Worm (Caenorhabditis elegans): Measurements from ENCODE around the gene tpst-2.

The tpst-2 gene

DNA sequence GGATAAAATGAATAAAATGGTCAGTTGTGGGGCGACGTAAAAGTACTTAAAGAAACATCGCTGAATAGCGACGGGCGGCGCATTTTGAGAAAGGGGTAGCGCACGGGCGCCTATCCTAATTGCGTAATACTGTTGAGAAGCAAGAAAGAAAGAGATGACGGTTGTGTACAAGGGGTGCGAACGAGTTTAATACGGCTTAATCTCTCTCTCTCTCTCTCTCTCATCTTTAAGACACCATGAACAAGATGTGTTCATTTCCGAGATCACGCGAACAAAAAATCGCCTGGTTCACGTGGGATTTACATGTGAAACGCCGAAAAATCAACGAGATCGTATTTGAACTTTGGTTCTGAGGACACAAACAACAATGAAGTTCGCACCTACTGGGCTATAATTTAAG, 11.4 kb upstream of the tpst-2 start:
- TF ChIP-seq lin-26 (GFP tag; IDR thresholded peaks at IDR 0.05): no peak
- TF ChIP-seq ztf-6 (GFP tag; IDR thresholded peaks at IDR 0.05): no peak
- TF ChIP-seq ceh-40 (GFP tag; IDR thresholded peaks at IDR 0.05): no peak
- no peak for TF ChIP-seq pbrm-1 (GFP tag; IDR thresholded peaks at IDR 0.05)
- TF ChIP-seq ztf-28 (GFP tag; IDR thresholded peaks at IDR 0.05): no peak
- TF ChIP-seq cebp-1 (GFP tag; IDR thresholded peaks at IDR 0.05): no peak
- TF ChIP-seq cebp-1 (tag; optimal IDR thresholded peaks at IDR 0.05): peak; percentile 23

DNA sequence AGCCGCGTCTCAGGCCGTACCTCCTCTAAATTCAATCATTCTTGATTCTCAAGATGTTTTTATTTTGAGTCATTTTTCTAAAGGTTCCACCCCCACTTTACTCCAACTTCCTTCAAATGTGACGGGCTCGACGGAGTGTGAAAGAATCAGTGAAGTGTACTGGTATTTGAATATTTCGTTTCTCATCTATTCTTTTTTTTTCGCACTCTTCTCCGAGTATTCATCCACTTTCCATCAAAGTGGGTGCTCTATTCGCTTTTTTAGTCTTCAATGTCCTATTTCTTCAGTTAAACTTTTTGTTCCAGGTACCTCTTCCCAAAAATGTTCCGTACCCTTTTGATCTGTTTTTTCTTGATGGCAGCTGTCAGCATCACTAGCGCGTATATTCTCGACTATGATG, 9.6 kb upstream of the tpst-2 start, which contains the start of gene nlp-52:
TSS of gene nlp-52 (plus strand) at position 301 of the 400 bp plus-strand sequence.
- TF ChIP-seq K11D2.4 (GFP tag; IDR thresholded peaks at IDR 0.05) (no peak), madf-6 (GFP tag; IDR thresholded peaks at IDR 0.05) (no peak), bed-2 (GFP tag; IDR thresholded peaks at IDR 0.05) (no peak), nhr-27 (tag; optimal IDR thresholded peaks at IDR 0.05) (no peak)

ce11 chrIII:762508-762907, 8.6 kb upstream of the tpst-2 start:
- TF ChIP-seq F37B4.10 (GFP tag; IDR thresholded peaks at IDR 0.05) (no peak), nhr-27 (tag; optimal IDR thresholded peaks at IDR 0.05) (no peak), F10E7.11 (tag; optimal IDR thresholded peaks at IDR 0.05) (no peak)

- TF ChIP-seq sdz-38 (tag; optimal IDR thresholded peaks at IDR 0.05) (no peak), K12H6.12 (tag; optimal IDR thresholded peaks at IDR 0.05) (peak; percentile 43), zfh-2 (GFP tag; conservative IDR thresholded peaks at IDR 0.05) (0 out of 2 replicates have a peak, but pooled peaks have one; percentile 21), cebp-1 (GFP tag; IDR thresholded peaks at IDR 0.05) (no peak), cebp-1 (tag; optimal IDR thresholded peaks at IDR 0.05) (peak; percentile 32)
Observed at ce11 chrIII:764404-764803, 6.7 kb upstream of the tpst-2 start.

ce11 chrIII:764884-765283, 6.2 kb upstream of the tpst-2 start, which contains the start of gene ptl-1:
Gene ptl-1, plus strand, starts transcription at chrIII:765184.
- no peak for TF ChIP-seq hrde-1 (tag; optimal IDR thresholded peaks at IDR 0.05; ENCODE audit: borderline replicate concordance)
- no peak for TF ChIP-seq aptf-3 (GFP tag; IDR thresholded peaks at IDR 0.05)
- TF ChIP-seq egrh-3 (GFP tag; IDR thresholded peaks at IDR 0.05): no peak
- TF ChIP-seq hmg-20 (GFP tag; IDR thresholded peaks at IDR 0.05): no peak
- TF ChIP-seq tlf-1 (GFP tag; optimal IDR thresholded peaks at IDR 0.05): no peak
- TF ChIP-seq ccch-3 (GFP tag; optimal IDR thresholded peaks at IDR 0.05): no peak
- TF ChIP-seq nfyb-1 (GFP tag; IDR thresholded peaks at IDR 0.05): no peak
- TF ChIP-seq dpl-1 (GFP tag; optimal IDR thresholded peaks at IDR 0.05): no peak
- TF ChIP-seq bed-1 (GFP tag; IDR thresholded peaks at IDR 0.05): no peak
- no peak for TF ChIP-seq him-1 (tag; optimal IDR thresholded peaks at IDR 0.05)
- TF ChIP-seq Y53F4B.3 (GFP tag; IDR thresholded peaks at IDR 0.05): no peak
- no peak for TF ChIP-seq pbrm-1 (GFP tag; IDR thresholded peaks at IDR 0.05)
- TF ChIP-seq zfh-2 (GFP tag; conservative IDR thresholded peaks at IDR 0.05): no peak

- no peak for TF ChIP-seq bed-2 (GFP tag; IDR thresholded peaks at IDR 0.05)
- no peak for TF ChIP-seq F33H1.4 (GFP tag; IDR thresholded peaks at IDR 0.05)
- TF ChIP-seq chd-7 (tag; optimal IDR thresholded peaks at IDR 0.05): no peak
- TF ChIP-seq egrh-3 (GFP tag; IDR thresholded peaks at IDR 0.05): peak; percentile 54; the same call in 1 of the 2 replicates
- no peak for TF ChIP-seq cebp-1 (GFP tag; IDR thresholded peaks at IDR 0.05)
- no peak for TF ChIP-seq cebp-1 (tag; optimal IDR thresholded peaks at IDR 0.05)
- no peak for TF ChIP-seq madf-3 (GFP tag; IDR thresholded peaks at IDR 0.05)
- no peak for TF ChIP-seq lin-54 (GFP tag; optimal IDR thresholded peaks at IDR 0.05)
- no peak for TF ChIP-seq dox-1 (GFP tag; IDR thresholded peaks at IDR 0.05)
- no peak for TF ChIP-seq hlh-26 (GFP tag; conservative IDR thresholded peaks at IDR 0.05)
- TF ChIP-seq zfh-2 (GFP tag; conservative IDR thresholded peaks at IDR 0.05): peak; percentile 69
Observed at ce11 chrIII:768528-768927, 2.5 kb upstream of the tpst-2 start.
